Worm (Caenorhabditis elegans): ENCODE measurements around the gene pdr-1.
"Not testable (repeated sequence)": the region's sequence is repeated elsewhere in the genome, so short reads cannot be mapped to it uniquely, and the experiment has no call there.

pdr-1 gene

DNA sequence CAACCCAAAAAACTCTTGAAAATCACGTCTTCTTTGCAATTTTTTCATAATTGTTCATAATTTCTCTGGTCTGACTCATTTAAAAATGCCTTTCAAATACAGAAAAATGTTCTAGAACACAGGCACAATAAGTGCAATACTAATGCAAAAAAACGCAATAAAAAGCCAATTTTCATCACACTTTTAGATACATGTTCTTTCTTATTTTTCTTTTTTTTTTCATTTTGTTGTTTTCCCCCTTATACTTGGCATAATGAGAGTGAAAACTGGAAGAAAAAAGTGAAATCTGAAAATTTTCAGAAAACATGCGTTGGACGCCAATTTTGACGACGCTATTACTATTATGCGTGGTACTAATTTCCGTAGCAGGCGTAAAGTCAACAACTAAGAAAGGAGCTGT lies 27.4 kb upstream of the pdr-1 start, which contains the start of gene tyr-2:
Gene tyr-2, plus strand, starts transcription at position 301 of the 400 bp plus-strand sequence.
- TF ChIP-seq mcd-1 (GFP tag; IDR thresholded peaks at IDR 0.05), result no peak
- no peak for TF ChIP-seq fkh-3 (tag; optimal IDR thresholded peaks at IDR 0.05)
- TF ChIP-seq madf-8 (GFP tag; conservative IDR thresholded peaks at IDR 0.05), result no peak
- no peak for TF ChIP-seq hsf-1 (GFP tag; IDR thresholded peaks at IDR 0.05)
- TF ChIP-seq ceh-79 (tag; optimal IDR thresholded peaks at IDR 0.05), result no peak
- no peak for TF ChIP-seq egl-18 (GFP tag; IDR thresholded peaks at IDR 0.05)
- TF ChIP-seq ets-4 (GFP tag; optimal IDR thresholded peaks at IDR 0.05), result no peak
- no peak for TF ChIP-seq F39B2.1 (GFP tag; IDR thresholded peaks at IDR 0.05)
- no peak for TF ChIP-seq sdz-38 (tag; optimal IDR thresholded peaks at IDR 0.05)
- TF ChIP-seq attf-6 (GFP tag; IDR thresholded peaks at IDR 0.05), result no peak

DNA sequence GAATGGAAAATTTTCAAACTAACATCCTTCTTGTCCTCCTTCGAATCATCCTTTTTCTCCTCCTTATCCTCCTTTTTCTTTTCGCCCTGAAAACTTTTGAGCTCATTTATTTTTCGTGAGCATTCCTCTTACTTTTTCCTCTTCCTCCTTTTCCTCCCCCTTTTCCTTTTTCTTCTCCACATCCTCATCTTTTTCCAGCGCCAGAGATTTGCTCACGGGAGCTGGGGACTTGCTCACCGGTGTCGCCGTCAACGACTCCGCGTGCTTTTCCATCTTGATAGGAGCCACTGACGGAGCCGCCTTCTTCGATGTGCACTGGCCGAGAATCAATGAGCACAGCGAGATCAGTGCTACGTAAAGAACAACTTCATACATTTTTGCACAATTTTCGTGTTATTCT lies 23.0 kb upstream of the pdr-1 start, which contains the start of gene K08E3.2:
Gene K08E3.2, minus strand, starts transcription at position 375 of the 400 bp plus-strand sequence.
- TF ChIP-seq egrh-3 (GFP tag; IDR thresholded peaks at IDR 0.05) (peak; percentile 26; the same call in 1 of the 2 replicates), nhr-179 (tag; optimal IDR thresholded peaks at IDR 0.05) (no peak), nhr-90 (tag; optimal IDR thresholded peaks at IDR 0.05) (no peak), ets-4 (GFP tag; optimal IDR thresholded peaks at IDR 0.05) (no peak), chd-7 (tag; optimal IDR thresholded peaks at IDR 0.05) (no peak), nhr-27 (tag; optimal IDR thresholded peaks at IDR 0.05) (no peak), F22D6.2 (tag; optimal IDR thresholded peaks at IDR 0.05) (no peak), zfh-2 (GFP tag; conservative IDR thresholded peaks at IDR 0.05) (peak; percentile 72), dpff-1 (tag; optimal IDR thresholded peaks at IDR 0.05) (no peak), bed-2 (GFP tag; IDR thresholded peaks at IDR 0.05) (no peak), K11D2.4 (GFP tag; IDR thresholded peaks at IDR 0.05) (no peak), pha-4 (tag; optimal IDR thresholded peaks at IDR 0.05) (no peak), tbp1 (GFP tag; optimal IDR thresholded peaks at IDR 0.05) (no peak), lin-40 (tag; optimal IDR thresholded peaks at IDR 0.05) (no peak), snpc-3.4 (tag; optimal IDR thresholded peaks at IDR 0.05) (no peak), K12H6.12 (tag; optimal IDR thresholded peaks at IDR 0.05) (no peak), ceh-40 (GFP tag; IDR thresholded peaks at IDR 0.05) (no peak), rpc-1 (optimal IDR thresholded peaks at IDR 0.05) (no peak), rpc-1 (tag; optimal IDR thresholded peaks at IDR 0.05) (no peak)

DNA sequence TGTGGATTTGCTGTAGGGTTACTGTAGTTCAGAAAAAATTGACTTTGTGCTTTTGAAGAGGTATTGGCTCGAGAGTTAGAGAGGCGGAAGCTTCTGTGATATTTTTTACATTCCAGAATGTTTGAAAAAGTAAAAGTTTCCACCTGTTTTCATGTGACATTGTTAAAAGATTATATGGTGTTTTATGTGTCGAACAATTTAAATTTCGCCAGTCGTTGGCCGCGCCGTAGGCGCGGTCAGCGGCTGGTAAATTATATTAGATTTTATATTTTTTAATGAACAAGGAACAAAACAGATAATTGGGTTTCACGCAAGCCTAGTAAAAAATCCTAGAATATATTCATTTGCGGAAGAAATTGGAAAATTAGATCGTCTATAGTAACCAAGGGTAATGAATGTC lies 20.2 kb upstream of the pdr-1 start, which contains the start of gene mlc-7:
Gene mlc-7, plus strand, starts transcription at position 301 of the 400 bp plus-strand sequence.
- not testable (repeated sequence) for TF ChIP-seq gei-17 (GFP tag; optimal IDR thresholded peaks at IDR 0.05); Y56A3A.18 (GFP tag; IDR thresholded peaks at IDR 0.05); let-607 (tag; optimal IDR thresholded peaks at IDR 0.05)

DNA sequence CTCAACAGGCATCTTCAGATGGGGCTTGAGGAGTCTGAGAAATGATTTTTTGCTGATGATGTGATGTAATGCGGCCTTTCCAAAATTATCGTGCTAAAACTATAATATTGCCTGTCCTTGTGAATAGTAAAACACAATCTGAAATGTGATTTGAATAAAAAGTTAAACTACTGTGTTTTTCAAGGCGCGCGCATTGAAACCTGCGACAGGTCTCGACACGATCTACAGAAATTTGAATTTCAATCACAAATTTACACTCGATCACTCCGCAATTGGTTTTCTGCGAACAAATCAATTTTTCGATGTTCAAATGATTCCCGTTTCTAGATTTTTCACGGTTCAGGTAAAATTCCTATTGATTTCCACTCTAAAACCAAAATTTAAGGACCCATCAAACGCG lies 15.6 kb upstream of the pdr-1 start, which contains the start of gene toca-2:
Gene toca-2, plus strand, starts transcription at position 208 of the 400 bp plus-strand sequence.
- TF ChIP-seq F37B4.10 (GFP tag; IDR thresholded peaks at IDR 0.05) (no peak), efl-1 (GFP tag; optimal IDR thresholded peaks at IDR 0.05) (peak; percentile 37), hlh-26 (GFP tag; conservative IDR thresholded peaks at IDR 0.05) (no peak), B0019.2 (GFP tag; conservative IDR thresholded peaks at IDR 0.05) (no peak), somi-1 (GFP tag; optimal IDR thresholded peaks at IDR 0.05) (no peak), ztf-28 (GFP tag; IDR thresholded peaks at IDR 0.05) (no peak), lsl-1 (GFP tag; optimal IDR thresholded peaks at IDR 0.05) (peak; percentile 93), F33H1.4 (GFP tag; IDR thresholded peaks at IDR 0.05) (peak; percentile 91), pbrm-1 (GFP tag; IDR thresholded peaks at IDR 0.05) (no peak), lin-26 (GFP tag; IDR thresholded peaks at IDR 0.05) (no peak), dox-1 (GFP tag; IDR thresholded peaks at IDR 0.05) (0 out of 2 replicates have a peak, but pooled peaks have one; percentile 22), ceh-91 (GFP tag; IDR thresholded peaks at IDR 0.05) (no peak), die-1 (tag; optimal IDR thresholded peaks at IDR 0.05) (no peak), T07F8.4 (tag; optimal IDR thresholded peaks at IDR 0.05) (no peak), ztf-18 (tag; optimal IDR thresholded peaks at IDR 0.05) (no peak), pha-4 (tag; optimal IDR thresholded peaks at IDR 0.05) (no peak), D2030.7 (GFP tag; IDR thresholded peaks at IDR 0.05) (peak; percentile 73)

All from whole organism, young adult.